Worm (Caenorhabditis elegans): ENCODE results near the gene clec-118.

clec-118 gene

DNA sequence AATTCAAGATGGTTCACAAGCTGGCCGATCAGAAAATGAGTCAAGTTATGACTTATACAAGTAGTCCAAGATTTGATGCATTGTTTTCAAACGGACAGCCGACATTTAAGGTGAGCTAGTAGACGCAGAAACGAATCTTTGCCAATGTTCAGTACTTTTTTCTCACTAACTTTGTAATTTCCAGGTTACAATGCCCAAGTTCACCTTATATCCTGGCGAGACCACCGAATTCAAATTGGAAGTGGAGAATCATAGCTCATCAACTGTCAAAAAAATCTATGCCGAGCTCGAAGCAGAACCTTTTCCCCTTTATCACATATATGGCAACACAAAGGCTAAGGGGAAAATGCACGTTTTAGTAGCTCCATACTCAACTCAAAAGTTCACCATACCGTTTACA lies 15.7 kb upstream of the clec-118 start:
- no peak for TF ChIP-seq hlh-1 (tag; optimal IDR thresholded peaks at IDR 0.05)
- TF ChIP-seq nhr-237 (tag; optimal IDR thresholded peaks at IDR 0.05) = no peak
- no peak for TF ChIP-seq elt-1 (tag; optimal IDR thresholded peaks at IDR 0.05; ENCODE audit: borderline replicate concordance, insufficient read depth)
- TF ChIP-seq nhr-28 (tag; optimal IDR thresholded peaks at IDR 0.05) = no peak
- TF ChIP-seq mep-1 (tag; optimal IDR thresholded peaks at IDR 0.05) = no peak
- no peak for TF ChIP-seq flh-1 (GFP tag; optimal IDR thresholded peaks at IDR 0.05)

DNA sequence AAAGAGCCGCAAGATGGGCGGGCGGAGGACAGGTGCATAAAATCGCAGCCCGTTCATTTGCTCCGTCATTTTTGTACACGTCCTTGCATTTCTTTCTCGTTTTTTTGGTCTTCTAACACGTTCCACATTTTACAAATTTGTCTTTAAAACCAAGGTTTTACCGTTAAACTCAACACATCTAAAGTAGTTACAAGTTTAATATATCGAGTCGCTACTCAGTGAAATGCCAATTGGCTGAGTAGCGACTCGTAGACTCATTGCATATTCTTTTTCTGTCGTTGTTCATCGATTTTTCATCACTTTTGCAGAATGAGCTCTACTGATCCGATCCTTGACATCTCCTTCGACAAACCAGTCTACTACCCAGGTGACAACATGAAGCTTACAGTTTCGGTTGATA lies 14.9 kb upstream of the clec-118 start, which contains the start of gene arrd-1:
Gene arrd-1 (plus strand): TSS at position 301 of the 400 bp plus-strand sequence.
- TF ChIP-seq ham-2 (GFP tag; optimal IDR thresholded peaks at IDR 0.05) (no peak), drap-1 (GFP tag; optimal IDR thresholded peaks at IDR 0.05) (no peak), cnd-1 (tag; optimal IDR thresholded peaks at IDR 0.05) (no peak), unc-39 (tag; optimal IDR thresholded peaks at IDR 0.05) (no peak), blmp-1 (tag; optimal IDR thresholded peaks at IDR 0.05) (no peak), ztf-11 (tag; optimal IDR thresholded peaks at IDR 0.05) (no peak), mep-1 (tag; optimal IDR thresholded peaks at IDR 0.05) (no peak), mab-5 (tag; optimal IDR thresholded peaks at IDR 0.05) (no peak), lin-13 (tag; optimal IDR thresholded peaks at IDR 0.05) (no peak), nhr-76 (tag; optimal IDR thresholded peaks at IDR 0.05) (no peak), ceh-39 (tag; optimal IDR thresholded peaks at IDR 0.05) (no peak), nhr-28 (tag; optimal IDR thresholded peaks at IDR 0.05) (no peak), hlh-1 (tag; optimal IDR thresholded peaks at IDR 0.05) (no peak), nhr-2 (tag; optimal IDR thresholded peaks at IDR 0.05) (no peak), tbx-8 (GFP tag; optimal IDR thresholded peaks at IDR 0.05) (no peak), ces-1 (GFP tag; optimal IDR thresholded peaks at IDR 0.05) (no peak), snpc-4 (tag; optimal IDR thresholded peaks at IDR 0.05) (no peak)

ce11 chrII:625926-626325 lies 13.7 kb upstream of the clec-118 start:
- TF ChIP-seq nhr-2 (tag; optimal IDR thresholded peaks at IDR 0.05) (peak; percentile 90), ztf-11 (tag; optimal IDR thresholded peaks at IDR 0.05) (no peak), unc-39 (tag; optimal IDR thresholded peaks at IDR 0.05) (no peak), ceh-83 (GFP tag; optimal IDR thresholded peaks at IDR 0.05) (no peak), unc-62 (GFP tag; optimal IDR thresholded peaks at IDR 0.05) (peak; percentile 42), ceh-39 (tag; optimal IDR thresholded peaks at IDR 0.05) (peak; percentile 13), mep-1 (tag; optimal IDR thresholded peaks at IDR 0.05) (peak; percentile 53), flh-1 (GFP tag; optimal IDR thresholded peaks at IDR 0.05) (no peak), lin-13 (tag; optimal IDR thresholded peaks at IDR 0.05) (peak; percentile 6)

DNA sequence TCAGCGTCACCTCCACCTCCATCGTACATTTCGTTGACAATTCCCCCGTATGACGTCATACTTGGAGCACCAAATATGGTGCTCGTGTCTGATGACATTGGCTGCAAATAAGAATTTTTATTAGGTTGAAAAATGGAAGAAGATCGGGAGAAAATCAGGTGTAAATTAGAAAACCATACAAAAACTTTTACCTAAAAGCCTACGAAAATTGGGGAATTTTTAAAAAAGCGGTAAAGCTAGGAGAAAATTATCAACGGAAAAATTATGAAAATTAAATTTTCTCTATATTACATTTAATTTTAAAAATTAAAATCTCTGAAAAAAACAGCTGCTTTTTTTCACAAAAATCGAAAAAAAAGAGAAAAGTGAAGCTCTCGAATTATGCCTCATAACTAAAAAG lies 12.2 kb upstream of the clec-118 start, which contains the start of gene T04B8.5:
Gene T04B8.5 (minus strand): TSS at position 101 of the 400 bp plus-strand sequence.
- no peak for TF ChIP-seq blmp-1 (tag; optimal IDR thresholded peaks at IDR 0.05)
- TF ChIP-seq zip-8 (tag; optimal IDR thresholded peaks at IDR 0.05) = peak; percentile 86
- TF ChIP-seq unc-62 (GFP tag; optimal IDR thresholded peaks at IDR 0.05) = no peak
- no peak for TF ChIP-seq nhr-12 (tag; optimal IDR thresholded peaks at IDR 0.05)

DNA sequence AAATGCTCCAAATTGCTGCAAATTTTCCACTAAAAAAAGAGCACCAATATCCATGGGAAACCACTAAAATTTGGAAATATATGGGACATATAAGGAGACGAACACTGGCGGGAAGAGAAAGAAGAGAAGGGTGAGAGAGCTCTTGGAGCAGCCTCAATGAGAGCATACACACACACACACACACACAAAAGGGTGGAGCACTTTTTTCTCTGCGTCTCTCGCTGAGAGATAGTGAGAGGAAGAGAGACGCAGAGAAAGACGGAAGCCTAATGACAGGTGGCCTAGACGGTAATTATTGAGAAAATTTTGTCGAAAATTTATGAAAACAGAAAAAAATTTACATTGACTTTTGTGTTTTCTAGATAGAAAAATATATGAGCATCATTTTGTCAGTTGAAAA lies 10.2 kb upstream of the clec-118 start:
- peak; percentile 17 for TF ChIP-seq unc-62 (GFP tag; optimal IDR thresholded peaks at IDR 0.05)
- peak; percentile 83 for TF ChIP-seq unc-120 (tag; optimal IDR thresholded peaks at IDR 0.05; ENCODE audit: poor library complexity, severe bottlenecking)
- TF ChIP-seq nhr-2 (tag; optimal IDR thresholded peaks at IDR 0.05) = no peak
- no peak for TF ChIP-seq nhr-76 (tag; optimal IDR thresholded peaks at IDR 0.05)
- TF ChIP-seq pha-4 (tag; optimal IDR thresholded peaks at IDR 0.05) = peak; percentile 39
- no peak for TF ChIP-seq nhr-28 (tag; optimal IDR thresholded peaks at IDR 0.05)
- TF ChIP-seq hlh-1 (tag; optimal IDR thresholded peaks at IDR 0.05) = peak; percentile 39
- no peak for TF ChIP-seq ceh-39 (tag; optimal IDR thresholded peaks at IDR 0.05)
- TF ChIP-seq sem-2 (GFP tag; optimal IDR thresholded peaks at IDR 0.05) = no peak
- TF ChIP-seq ham-2 (GFP tag; optimal IDR thresholded peaks at IDR 0.05) = no peak
- TF ChIP-seq sptf-1 (tag; optimal IDR thresholded peaks at IDR 0.05) = peak; percentile 10
- TF ChIP-seq ces-1 (GFP tag; optimal IDR thresholded peaks at IDR 0.05) = peak; percentile 61
- TF ChIP-seq lin-32 (GFP tag; optimal IDR thresholded peaks at IDR 0.05) = peak; percentile 81
- TF ChIP-seq mls-2 (tag; optimal IDR thresholded peaks at IDR 0.05) = no peak
- TF ChIP-seq mep-1 (tag; optimal IDR thresholded peaks at IDR 0.05) = peak; percentile 66

- no peak for TF ChIP-seq ceh-43 (GFP tag; optimal IDR thresholded peaks at IDR 0.05)
- TF ChIP-seq hlh-1 (tag; optimal IDR thresholded peaks at IDR 0.05) = no peak
- no peak for TF ChIP-seq unc-120 (tag; optimal IDR thresholded peaks at IDR 0.05; ENCODE audit: poor library complexity, severe bottlenecking)
- no peak for TF ChIP-seq sem-2 (GFP tag; optimal IDR thresholded peaks at IDR 0.05)
- TF ChIP-seq nhr-237 (tag; optimal IDR thresholded peaks at IDR 0.05) = no peak
- no peak for TF ChIP-seq ztf-11 (tag; optimal IDR thresholded peaks at IDR 0.05)
- TF ChIP-seq snpc-4 (tag; optimal IDR thresholded peaks at IDR 0.05) = no peak
- no peak for TF ChIP-seq drap-1 (GFP tag; optimal IDR thresholded peaks at IDR 0.05)
- TF ChIP-seq nhr-2 (tag; optimal IDR thresholded peaks at IDR 0.05) = no peak
- no peak for TF ChIP-seq bed-3 (GFP tag; optimal IDR thresholded peaks at IDR 0.05)
- no peak for TF ChIP-seq flh-1 (GFP tag; optimal IDR thresholded peaks at IDR 0.05)
- TF ChIP-seq lsy-2 (tag; optimal IDR thresholded peaks at IDR 0.05) = no peak
- TF ChIP-seq zip-8 (tag; optimal IDR thresholded peaks at IDR 0.05) = no peak
- no peak for TF ChIP-seq lin-32 (GFP tag; optimal IDR thresholded peaks at IDR 0.05)
- TF ChIP-seq elt-3 (tag; optimal IDR thresholded peaks at IDR 0.05) = no peak
- TF ChIP-seq mls-2 (tag; optimal IDR thresholded peaks at IDR 0.05) = no peak
- no peak for TF ChIP-seq nhr-28 (tag; optimal IDR thresholded peaks at IDR 0.05)
- TF ChIP-seq blmp-1 (tag; optimal IDR thresholded peaks at IDR 0.05) = no peak
- TF ChIP-seq pha-4 (tag; optimal IDR thresholded peaks at IDR 0.05) = no peak
These were observed 8.9 kb upstream of the clec-118 start for ce11 chrII:621141-621540.

Measured in whole organism, mixed stage, embryonic.